Worm (Caenorhabditis elegans) whole organism, L3 larva: Measurements from ENCODE around the gene F32E10.8.
"Not testable (repeated sequence)": the region's sequence is repeated elsewhere in the genome, so short reads cannot be mapped to it uniquely, and the experiment has no call there.

Source experiments
- R02D3.7 ChIP-seq: fragments of 150-350 bp; optimal IDR thresholded peaks from 2 replicates; lab custom pipeline; 2014; ENCODE audit warnings: missing biosample characterization, missing genetic modification characterization
- ZK546.5 ChIP-seq: sonication (generic microtip); optimal IDR thresholded peaks from 2 replicates; lab custom pipeline; 2017; ENCODE audit warnings: missing biosample characterization, missing genetic modification characterization
- aly-2 ChIP-seq: fragments of 150-350 bp; optimal IDR thresholded peaks from 2 replicates; lab custom pipeline; 2014; ENCODE audit warnings: missing biosample characterization, missing genetic modification characterization
- ama-1 ChIP-seq: fragments of 150-350 bp; optimal IDR thresholded peaks from 2 replicates; lab custom pipeline; 2018
- ceh-16 ChIP-seq: sonication (generic microtip); optimal IDR thresholded peaks from 2 replicates; lab custom pipeline; 2017; ENCODE audit warnings: missing biosample characterization, missing genetic modification characterization
- ceh-28 ChIP-seq: fragments of 150-350 bp; optimal IDR thresholded peaks from 2 replicates; lab custom pipeline; 2014; ENCODE audit warnings: missing biosample characterization, missing genetic modification reagents, missing genetic modification characterization
- ceh-82 ChIP-seq: fragments of 150-350 bp; optimal IDR thresholded peaks from 2 replicates; lab custom pipeline; 2014; ENCODE audit warnings: missing biosample characterization, missing genetic modification characterization
- ceh-9 ChIP-seq: sonication (generic microtip); optimal IDR thresholded peaks from 2 replicates; lab custom pipeline; 2018; ENCODE audit warnings: missing biosample characterization, missing genetic modification characterization
- daf-12 ChIP-seq: fragments of 150-350 bp; optimal IDR thresholded peaks from 2 replicates; lab custom pipeline; 2014; ENCODE audit warnings: missing biosample characterization, missing genetic modification reagents, missing genetic modification characterization
- egl-27 ChIP-seq: sonication (generic microtip); optimal IDR thresholded peaks from 4 replicates; lab custom pipeline; 2017; ENCODE audit warnings: missing biosample characterization, missing genetic modification reagents, missing genetic modification characterization
- egl-5 ChIP-seq: fragments of 150-350 bp; optimal IDR thresholded peaks from 2 replicates; lab custom pipeline; 2017; ENCODE audit warnings: missing biosample characterization, missing genetic modification reagents, missing genetic modification characterization, inconsistent platforms
- elt-1 ChIP-seq: fragments of 150-350 bp; optimal IDR thresholded peaks from 2 replicates; lab custom pipeline; 2014; ENCODE audit warnings: missing biosample characterization, missing genetic modification characterization
- elt-2 ChIP-seq: sonication (generic microtip); optimal IDR thresholded peaks from 2 replicates; lab custom pipeline; 2016; ENCODE audit warnings: missing genetic modification reagents, mild to moderate bottlenecking, missing genetic modification characterization, missing compliant biosample characterization
- elt-3 ChIP-seq, 3 experiments: fragments of 150-350 bp in 1 of 3; sonication (generic microtip) in 2 of 3; optimal IDR thresholded peaks; 2 replicates in 2 of 3; 4 replicates in 1 of 3; lab custom pipeline; 2014 to 2017; ENCODE audit warnings: missing biosample characterization in 3 of 3, missing genetic modification characterization in 3 of 3
- eor-1 ChIP-seq, 2 experiments: fragments of 150-350 bp; optimal IDR thresholded peaks; 2 replicates each; lab custom pipeline; 2014 to 2018; ENCODE audit warnings: missing biosample characterization in 2 of 2, missing genetic modification characterization in 2 of 2
- fkh-10 ChIP-seq: sonication (generic microtip); optimal IDR thresholded peaks from 2 replicates; lab custom pipeline; 2017; ENCODE audit warnings: missing biosample characterization, missing genetic modification reagents, missing genetic modification characterization
- fkh-2 ChIP-seq: fragments of 150-350 bp; optimal IDR thresholded peaks from 2 replicates; lab custom pipeline; 2014; ENCODE audit warnings: missing biosample characterization, missing genetic modification reagents, missing genetic modification characterization
- fos-1 ChIP-seq: fragments of 150-350 bp; optimal IDR thresholded peaks from 2 replicates; lab custom pipeline; 2014; ENCODE audit warnings: missing biosample characterization, missing genetic modification characterization
- hmg-11 ChIP-seq: sonication (generic microtip); optimal IDR thresholded peaks from 2 replicates; lab custom pipeline; 2016; ENCODE audit warnings: missing genetic modification characterization, missing compliant biosample characterization
- jun-1 ChIP-seq: fragments of 150-350 bp; optimal IDR thresholded peaks from 2 replicates; lab custom pipeline; 2014; ENCODE audit warnings: missing biosample characterization, missing genetic modification reagents, missing genetic modification characterization
- lin-15B ChIP-seq: fragments of 150-350 bp; optimal IDR thresholded peaks from 2 replicates; lab custom pipeline; 2014; ENCODE audit warnings: missing biosample characterization, missing genetic modification characterization
- lin-39 ChIP-seq: fragments of 150-350 bp; optimal IDR thresholded peaks from 2 replicates; lab custom pipeline; 2018; ENCODE audit warnings: missing biosample characterization, missing genetic modification reagents, missing genetic modification characterization
- lsy-12 ChIP-seq: sonication (generic microtip); optimal IDR thresholded peaks from 2 replicates; lab custom pipeline; 2016; ENCODE audit warnings: mild to moderate bottlenecking, missing genetic modification characterization, missing compliant biosample characterization
- mdl-1 ChIP-seq: fragments of 150-350 bp; optimal IDR thresholded peaks from 2 replicates; lab custom pipeline; 2014; ENCODE audit warnings: missing biosample characterization, missing genetic modification characterization
- mml-1 ChIP-seq: fragments of 150-350 bp; sonication (generic microtip); optimal IDR thresholded peaks from 3 replicates; lab custom pipeline; 2014; ENCODE audit warnings: missing biosample characterization, missing genetic modification characterization
- nfya-1 ChIP-seq: sonication (generic microtip); optimal IDR thresholded peaks from 2 replicates; lab custom pipeline; 2017; ENCODE audit warnings: missing genetic modification characterization, mild to moderate bottlenecking, missing compliant biosample characterization, antibody characterized with exemption, moderate library complexity; ENCODE audit not compliant: insufficient read depth
- nhr-11 ChIP-seq: fragments of 150-350 bp; optimal IDR thresholded peaks from 2 replicates; lab custom pipeline; 2014; ENCODE audit warnings: missing biosample characterization, missing genetic modification characterization
- nhr-12 ChIP-seq: fragments of 150-350 bp; optimal IDR thresholded peaks from 2 replicates; lab custom pipeline; 2014; ENCODE audit warnings: missing biosample characterization, missing genetic modification characterization
- nhr-23 ChIP-seq: fragments of 150-350 bp; optimal IDR thresholded peaks from 2 replicates; lab custom pipeline; 2014; ENCODE audit warnings: missing biosample characterization, missing genetic modification reagents, missing genetic modification characterization
- nhr-237 ChIP-seq: fragments of 150-350 bp; optimal IDR thresholded peaks from 2 replicates; lab custom pipeline; 2014; ENCODE audit warnings: missing biosample characterization, missing genetic modification characterization
- nhr-25 ChIP-seq: sonication (generic microtip); optimal IDR thresholded peaks from 2 replicates; lab custom pipeline; 2017; ENCODE audit warnings: missing biosample characterization, missing genetic modification characterization
- nhr-28 ChIP-seq: fragments of 150-350 bp; optimal IDR thresholded peaks from 2 replicates; lab custom pipeline; 2014; ENCODE audit warnings: missing biosample characterization, missing genetic modification characterization
- nhr-43 ChIP-seq: sonication (generic microtip); optimal IDR thresholded peaks from 2 replicates; lab custom pipeline; 2016; ENCODE audit warnings: mild to moderate bottlenecking, missing genetic modification characterization, missing compliant biosample characterization; ENCODE audit not compliant: poor library complexity, severe bottlenecking
- nhr-67 ChIP-seq: fragments of 150-350 bp; optimal IDR thresholded peaks from 2 replicates; lab custom pipeline; 2014; ENCODE audit warnings: missing biosample characterization, missing genetic modification characterization
- nhr-76 ChIP-seq: fragments of 150-350 bp; sonication (generic microtip); optimal IDR thresholded peaks from 5 replicates; lab custom pipeline; 2014; ENCODE audit warnings: missing biosample characterization, missing genetic modification characterization
- nhr-77 ChIP-seq: fragments of 150-350 bp; optimal IDR thresholded peaks from 2 replicates; lab custom pipeline; 2014; ENCODE audit warnings: missing biosample characterization, missing genetic modification characterization
- pha-4 ChIP-seq: fragments of 150-350 bp; optimal IDR thresholded peaks from 2 replicates; lab custom pipeline; 2014; ENCODE audit warnings: missing biosample characterization, missing genetic modification reagents, missing genetic modification characterization
- pqm-1 ChIP-seq: fragments of 150-350 bp; optimal IDR thresholded peaks from 2 replicates; lab custom pipeline; 2017; ENCODE audit warnings: missing biosample characterization, missing genetic modification characterization, inconsistent platforms
- sea-2 ChIP-seq: fragments of 150-350 bp; sonication (generic microtip); optimal IDR thresholded peaks from 4 replicates; lab custom pipeline; 2014; ENCODE audit warnings: missing biosample characterization, missing genetic modification reagents, missing genetic modification characterization
- skn-1 ChIP-seq: fragments of 150-350 bp; optimal IDR thresholded peaks from 2 replicates; lab custom pipeline; 2014; ENCODE audit warnings: missing biosample characterization, missing genetic modification characterization
- snpc-4 ChIP-seq: fragments of 150-350 bp; optimal IDR thresholded peaks from 2 replicates; lab custom pipeline; 2014; ENCODE audit warnings: missing biosample characterization, missing genetic modification characterization
- tbx-2 ChIP-seq: sonication (generic microtip); optimal IDR thresholded peaks from 2 replicates; lab custom pipeline; 2016; ENCODE audit warnings: mild to moderate bottlenecking, missing genetic modification characterization, missing compliant biosample characterization
- unc-39 ChIP-seq: sonication (generic microtip); optimal IDR thresholded peaks from 4 replicates; lab custom pipeline; 2017; ENCODE audit warnings: missing biosample characterization, missing genetic modification characterization
- unc-62 ChIP-seq: fragments of 150-350 bp; sonication (generic microtip); optimal IDR thresholded peaks from 4 replicates; lab custom pipeline; 2014; ENCODE audit warnings: missing biosample characterization, missing genetic modification reagents, missing genetic modification characterization
- zag-1 ChIP-seq: fragments of 150-350 bp; optimal IDR thresholded peaks from 2 replicates; lab custom pipeline; 2014; ENCODE audit warnings: missing biosample characterization, missing genetic modification characterization
- ztf-11 ChIP-seq: fragments of 150-350 bp; optimal IDR thresholded peaks from 2 replicates; lab custom pipeline; 2014; ENCODE audit warnings: missing biosample characterization, missing genetic modification characterization
- ztf-4 ChIP-seq: fragments of 150-350 bp; optimal IDR thresholded peaks from 2 replicates; lab custom pipeline; 2014; ENCODE audit warnings: missing biosample characterization, missing genetic modification characterization

F32E10.8 gene

ce11 chrIV:7563850-7564249 lies 3.6 kb upstream of the F32E10.8 start, which contains the start of gene F32E10.9:
TSS of gene F32E10.9 (minus strand) at chrIV:7563950.
- TF ChIP-seq egl-5 (tag; lab: Kevin White, UChicago); nhr-23 (tag; lab: Kevin White, UChicago); fkh-10 (GFP tag; lab: Kevin White, UChicago): not testable (repeated sequence)

- TF ChIP-seq ceh-9 (tag; lab: Kevin White, UChicago) = no peak
- no peak for TF ChIP-seq nhr-23 (tag; lab: Kevin White, UChicago)
- TF ChIP-seq daf-12 (tag; lab: Kevin White, UChicago) = no peak
- TF ChIP-seq nhr-12 (tag; lab: Kevin White, UChicago) = no peak
- TF ChIP-seq hmg-11 (tag; lab: Kevin White, UChicago) = no peak
- TF ChIP-seq nhr-237 = no peak
- TF ChIP-seq fkh-2 (tag; lab: Kevin White, UChicago) = no peak
- no peak for TF ChIP-seq egl-27 (tag; lab: Kevin White, UChicago)
- no peak for TF ChIP-seq skn-1 (tag; lab: Kevin White, UChicago)
- no peak for TF ChIP-seq mml-1
- no peak for TF ChIP-seq mdl-1
- no peak for TF ChIP-seq lsy-12 (tag; lab: Kevin White, UChicago)
- no peak for TF ChIP-seq ZK546.5
- no peak for TF ChIP-seq elt-1 (tag; lab: Kevin White, UChicago)
- no peak for TF ChIP-seq lin-15B (tag; lab: Kevin White, UChicago)
- no peak for TF ChIP-seq fos-1
- TF ChIP-seq nhr-77 = no peak
- no peak for TF ChIP-seq ceh-82 (tag; lab: Kevin White, UChicago)
- TF ChIP-seq unc-39 = no peak
- no peak for TF ChIP-seq ceh-28 (tag; lab: Kevin White, UChicago)
These were observed 1.2 kb downstream of the F32E10.8 start, which contains the start of gene clec-180 for ce11 chrIV:7568593-7568992. TSS of gene clec-180 (plus strand) at chrIV:7568893.

ce11 chrIV:7573944-7574343 lies 6.5 kb downstream of the F32E10.8 start:
- TF ChIP-seq pqm-1 (tag; lab: Kevin White, UChicago) (no peak), skn-1 (tag; lab: Kevin White, UChicago) (peak; percentile 53), fos-1 (no peak), R02D3.7 (no peak), nhr-23 (tag; lab: Kevin White, UChicago) (peak; percentile 78), nhr-77 (peak; percentile 26), snpc-4 (no peak), nhr-67 (tag; lab: Kevin White, UChicago) (no peak), mml-1 (no peak), eor-1 (tag; optimal IDR thresholded peaks at IDR 0.05; lab: Kevin White, UChicago) (no peak), nhr-237 (no peak), nhr-11 (no peak), ztf-11 (tag; lab: Kevin White, UChicago) (peak; percentile 46), ceh-16 (tag; lab: Kevin White, UChicago) (peak; percentile 44), zag-1 (tag; lab: Kevin White, UChicago) (no peak), nhr-76 (tag; lab: Kevin White, UChicago) (peak; percentile 12), ceh-82 (tag; lab: Kevin White, UChicago) (peak; percentile 69), ceh-9 (tag; lab: Kevin White, UChicago) (no peak), ZK546.5 (no peak), jun-1 (tag; lab: Kevin White, UChicago) (no peak), nhr-28 (no peak), nhr-25 (tag; lab: Kevin White, UChicago) (peak; percentile 40), pha-4 (tag; lab: Kevin White, UChicago) (no peak), nfya-1 (peak; percentile 65), ama-1 (lab: Kevin White, UChicago) (peak; percentile 58), nhr-12 (tag; lab: Kevin White, UChicago) (no peak), unc-39 (no peak), aly-2 (tag; lab: Kevin White, UChicago) (peak; percentile 41), elt-2 (tag; lab: Kevin White, UChicago) (peak; percentile 55), egl-27 (tag; lab: Kevin White, UChicago) (peak; percentile 81), egl-5 (tag; lab: Kevin White, UChicago) (peak; percentile 91), lsy-12 (tag; lab: Kevin White, UChicago) (peak; percentile 87), unc-62 (GFP tag; lab: Kevin White, UChicago) (no peak), ztf-4 (tag; lab: Kevin White, UChicago) (peak; percentile 22), sea-2 (GFP tag; lab: Kevin White, UChicago) (no peak), mdl-1 (no peak), nhr-43 (tag; lab: Kevin White, UChicago) (peak; percentile 81), fkh-2 (tag; lab: Kevin White, UChicago) (no peak), ceh-28 (tag; lab: Kevin White, UChicago) (no peak), lin-15B (tag; lab: Kevin White, UChicago) (peak; percentile 50), daf-12 (tag; lab: Kevin White, UChicago) (no peak), lin-39 (tag; lab: Kevin White, UChicago) (peak; percentile 85), hmg-11 (tag; lab: Kevin White, UChicago) (peak; percentile 97), elt-3 (tag; optimal IDR thresholded peaks at IDR 0.05; lab: Kevin White, UChicago) (peak in 1 of 3 experiments; percentile 72), fkh-10 (GFP tag; lab: Kevin White, UChicago) (no peak), tbx-2 (peak; percentile 73)
